Fruit fly (Drosophila melanogaster): ENCODE data around the gene CG10802.

CG10802 gene

dm6 chrX:3448893-3449394, 33.8 kb upstream of the CG10802 start, which contains the start of gene CG12535:
Gene CG12535, minus strand, starts transcription at chrX:3448943.
- no peak for TF ChIP-seq usp (GFP tag; optimal IDR thresholded peaks at IDR 0.05)
- no peak for TF ChIP-seq EcR (GFP tag; optimal IDR thresholded peaks at IDR 0.05)
- TF ChIP-seq CG8478 (optimal IDR thresholded peaks at IDR 0.05), result no peak
- no peak for TF ChIP-seq pan (optimal IDR thresholded peaks at IDR 0.05)
- TF ChIP-seq Dll (optimal IDR thresholded peaks at IDR 0.05), result no peak
- TF ChIP-seq psq (optimal IDR thresholded peaks at IDR 0.05), result no peak

- TF ChIP-seq pan (optimal IDR thresholded peaks at IDR 0.05) (no peak), usp (GFP tag; optimal IDR thresholded peaks at IDR 0.05) (no peak), psq (optimal IDR thresholded peaks at IDR 0.05) (no peak), EcR (GFP tag; optimal IDR thresholded peaks at IDR 0.05) (no peak), Dll (optimal IDR thresholded peaks at IDR 0.05) (no peak), CG8478 (optimal IDR thresholded peaks at IDR 0.05) (no peak)
These were observed 31.4 kb upstream of the CG10802 start for dm6 chrX:3451250-3451786.

- no peak for TF ChIP-seq Dll (optimal IDR thresholded peaks at IDR 0.05)
- TF ChIP-seq EcR (GFP tag; optimal IDR thresholded peaks at IDR 0.05), result no peak
- no peak for TF ChIP-seq psq (optimal IDR thresholded peaks at IDR 0.05)
- TF ChIP-seq usp (GFP tag; optimal IDR thresholded peaks at IDR 0.05), result no peak
- TF ChIP-seq pan (optimal IDR thresholded peaks at IDR 0.05), result no peak
- TF ChIP-seq CG8478 (optimal IDR thresholded peaks at IDR 0.05), result no peak
These were observed 30.8 kb upstream of the CG10802 start for dm6 chrX:3451916-3452315.

- TF ChIP-seq EcR (GFP tag; optimal IDR thresholded peaks at IDR 0.05) (no peak), psq (optimal IDR thresholded peaks at IDR 0.05) (no peak), Dll (optimal IDR thresholded peaks at IDR 0.05) (no peak), pan (optimal IDR thresholded peaks at IDR 0.05) (no peak), usp (GFP tag; optimal IDR thresholded peaks at IDR 0.05) (no peak), CG8478 (optimal IDR thresholded peaks at IDR 0.05) (no peak)
These were observed 29.5 kb upstream of the CG10802 start for dm6 chrX:3453038-3453819.

dm6 chrX:3454715-3455114, 28.1 kb upstream of the CG10802 start:
- TF ChIP-seq EcR (GFP tag; optimal IDR thresholded peaks at IDR 0.05) (no peak), pan (optimal IDR thresholded peaks at IDR 0.05) (no peak), CG8478 (optimal IDR thresholded peaks at IDR 0.05) (no peak), psq (optimal IDR thresholded peaks at IDR 0.05) (no peak), Dll (optimal IDR thresholded peaks at IDR 0.05) (no peak), usp (GFP tag; optimal IDR thresholded peaks at IDR 0.05) (no peak)

dm6 chrX:3455431-3456001, 27.2 kb upstream of the CG10802 start:
- TF ChIP-seq EcR (GFP tag; optimal IDR thresholded peaks at IDR 0.05) (no peak), Dll (optimal IDR thresholded peaks at IDR 0.05) (no peak), CG8478 (optimal IDR thresholded peaks at IDR 0.05) (no peak), psq (optimal IDR thresholded peaks at IDR 0.05) (no peak), pan (optimal IDR thresholded peaks at IDR 0.05) (no peak), usp (GFP tag; optimal IDR thresholded peaks at IDR 0.05) (no peak)

- TF ChIP-seq Dll (optimal IDR thresholded peaks at IDR 0.05), result no peak
These were observed 25.2 kb upstream of the CG10802 start for dm6 chrX:3457518-3457917.

- TF ChIP-seq psq (optimal IDR thresholded peaks at IDR 0.05) (no peak), CG8478 (optimal IDR thresholded peaks at IDR 0.05) (no peak), usp (GFP tag; optimal IDR thresholded peaks at IDR 0.05) (no peak), EcR (GFP tag; optimal IDR thresholded peaks at IDR 0.05) (no peak), pan (optimal IDR thresholded peaks at IDR 0.05) (no peak), Dll (optimal IDR thresholded peaks at IDR 0.05) (no peak)
These were observed 24.3 kb upstream of the CG10802 start for dm6 chrX:3458491-3458890.

- TF ChIP-seq usp (GFP tag; optimal IDR thresholded peaks at IDR 0.05), result no peak
- no peak for TF ChIP-seq EcR (GFP tag; optimal IDR thresholded peaks at IDR 0.05)
- no peak for TF ChIP-seq psq (optimal IDR thresholded peaks at IDR 0.05)
- no peak for TF ChIP-seq Dll (optimal IDR thresholded peaks at IDR 0.05)
- TF ChIP-seq CG8478 (optimal IDR thresholded peaks at IDR 0.05), result no peak
- no peak for TF ChIP-seq pan (optimal IDR thresholded peaks at IDR 0.05)
These were observed 22.6 kb upstream of the CG10802 start, which contains the start of the genes CG16782 and CG10801 for dm6 chrX:3460140-3460642. Gene CG16782, minus strand, starts transcription at chrX:3460240. Gene CG10801, plus strand, starts transcription at chrX:3460592.

- no peak for TF ChIP-seq usp (GFP tag; optimal IDR thresholded peaks at IDR 0.05)
- no peak for TF ChIP-seq EcR (GFP tag; optimal IDR thresholded peaks at IDR 0.05)
These were observed 18.8 kb upstream of the CG10802 start, which contains the start of gene CG16781 for dm6 chrX:3463944-3464343. Gene CG16781, minus strand, starts transcription at chrX:3464044.

dm6 chrX:3465551-3465950, 17.2 kb upstream of the CG10802 start:
- TF ChIP-seq psq (optimal IDR thresholded peaks at IDR 0.05) (no peak), usp (GFP tag; optimal IDR thresholded peaks at IDR 0.05) (no peak), Dll (optimal IDR thresholded peaks at IDR 0.05) (no peak), CG8478 (optimal IDR thresholded peaks at IDR 0.05) (no peak), pan (optimal IDR thresholded peaks at IDR 0.05) (no peak), EcR (GFP tag; optimal IDR thresholded peaks at IDR 0.05) (no peak)

- TF ChIP-seq psq (optimal IDR thresholded peaks at IDR 0.05) (no peak), CG8478 (optimal IDR thresholded peaks at IDR 0.05) (no peak), pan (optimal IDR thresholded peaks at IDR 0.05) (no peak), EcR (GFP tag; optimal IDR thresholded peaks at IDR 0.05) (no peak), usp (GFP tag; optimal IDR thresholded peaks at IDR 0.05) (no peak), Dll (optimal IDR thresholded peaks at IDR 0.05) (no peak)
These were observed 12.2 kb upstream of the CG10802 start for dm6 chrX:3470467-3471079.
